Worm (Caenorhabditis elegans) whole organism, midembryonic: Measurements from ENCODE around the gene lys-2.

ENCODE experiments used
- T22C8.4 ChIP-seq: fragments of 200-800 bp; sonication (Bioruptor generic); IDR thresholded peaks from 2 replicates; pipeline ENCODE4 v1.3.6; 2022; ENCODE audit warnings: missing genetic modification characterization, missing compliant biosample characterization
- flt-1 ChIP-seq: fragments of 200-800 bp; sonication (Bioruptor generic); IDR thresholded peaks from 2 replicates; pipeline ENCODE4 v1.3.6; 2022; ENCODE audit warnings: missing genetic modification characterization, missing compliant biosample characterization
- med-1 ChIP-seq: sonication (generic microtip); optimal IDR thresholded peaks from 2 replicates; lab custom pipeline; 2017; ENCODE audit warnings: missing genetic modification characterization, mild to moderate bottlenecking, missing compliant biosample characterization, antibody characterized with exemption, missing genetic modification reagents; ENCODE audit not compliant: insufficient read depth
- ref-1 ChIP-seq: fragments of 200-800 bp; sonication (Bioruptor generic); conservative IDR thresholded peaks from 2 replicates; pipeline ENCODE4 v1.3.6; 2022; ENCODE audit warnings: missing genetic modification reagents, missing genetic modification characterization, missing compliant biosample characterization
- tab-1 ChIP-seq: fragments of 200-800 bp; sonication (Bioruptor generic); IDR thresholded peaks from 2 replicates; pipeline ENCODE4 v1.3.6; 2022; ENCODE audit warnings: missing genetic modification characterization, missing compliant biosample characterization
- ztf-23 ChIP-seq: fragments of 200-800 bp; sonication (Bioruptor generic); IDR thresholded peaks from 2 replicates; pipeline ENCODE4 v1.3.6; 2022; ENCODE audit warnings: missing genetic modification reagents, missing genetic modification characterization, missing compliant biosample characterization
- ztf-29 ChIP-seq: fragments of 200-800 bp; sonication (Bioruptor generic); IDR thresholded peaks from 2 replicates; pipeline ENCODE4 v1.3.6; 2022; ENCODE audit warnings: missing genetic modification reagents, missing genetic modification characterization, missing compliant biosample characterization

DNA sequence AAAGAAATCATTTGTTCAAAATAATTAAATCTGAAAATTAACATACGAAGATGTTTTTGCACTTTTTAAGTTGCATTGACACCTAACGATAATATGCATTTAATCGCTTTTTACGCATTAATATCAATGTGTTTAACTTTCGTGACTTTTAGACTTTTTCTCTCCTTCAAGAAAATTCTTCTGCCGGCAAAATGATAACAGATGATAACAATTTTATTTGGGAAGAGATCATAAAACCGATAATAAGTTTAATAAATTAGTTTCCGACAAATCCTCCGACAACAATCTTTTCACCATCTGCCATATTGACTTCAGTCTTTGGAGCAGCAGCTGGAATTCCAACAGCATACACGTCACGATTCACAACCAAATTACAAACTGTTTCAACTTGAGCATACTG lies 1.2 kb downstream of the lys-2 start:
- no peak for TF ChIP-seq med-1 (GFP tag; lab: Kevin White, UChicago)
- TF ChIP-seq T22C8.4 (GFP tag; lab: Robert Waterston, UW): no peak
- no peak for TF ChIP-seq ztf-23 (GFP tag; lab: Robert Waterston, UW)
- no peak for TF ChIP-seq tab-1 (GFP tag; lab: Robert Waterston, UW)
- TF ChIP-seq ref-1 (GFP tag; lab: Robert Waterston, UW): no peak
- TF ChIP-seq ztf-29 (GFP tag; lab: Robert Waterston, UW): no peak
- no peak for TF ChIP-seq flt-1 (GFP tag; lab: Robert Waterston, UW)
